Worm (Caenorhabditis elegans) whole organism, L2 larva: ENCODE data around the gene T26A8.4.

ENCODE experiments used
- R02D3.7 ChIP-seq: fragments of 150-350 bp; optimal IDR thresholded peaks from 2 replicates; lab custom pipeline; 2014; ENCODE audit warnings: missing biosample characterization, missing genetic modification characterization
- alr-1 ChIP-seq: fragments of 150-350 bp; optimal IDR thresholded peaks from 2 replicates; lab custom pipeline; 2014; ENCODE audit warnings: missing biosample characterization, missing genetic modification characterization
- aly-2 ChIP-seq: fragments of 150-350 bp; optimal IDR thresholded peaks from 2 replicates; lab custom pipeline; 2014; ENCODE audit warnings: missing biosample characterization, missing genetic modification characterization
- ama-1 ChIP-seq: fragments of 150-350 bp; optimal IDR thresholded peaks from 2 replicates; lab custom pipeline; 2018; ENCODE audit warnings: inconsistent platforms
- blmp-1 ChIP-seq: sonication (generic microtip); optimal IDR thresholded peaks from 2 replicates; lab custom pipeline; 2017; ENCODE audit warnings: missing genetic modification characterization, mild to moderate bottlenecking, missing compliant biosample characterization, antibody characterized with exemption, moderate library complexity; ENCODE audit not compliant: insufficient read depth
- ceh-16 ChIP-seq: fragments of 150-350 bp; optimal IDR thresholded peaks from 2 replicates; lab custom pipeline; 2014; ENCODE audit warnings: missing biosample characterization, missing genetic modification characterization
- crh-2 ChIP-seq: sonication (generic microtip); optimal IDR thresholded peaks from 2 replicates; lab custom pipeline; 2017; ENCODE audit warnings: missing biosample characterization, missing genetic modification characterization
- egl-27 ChIP-seq: sonication (generic microtip); optimal IDR thresholded peaks from 3 replicates; lab custom pipeline; 2017; ENCODE audit warnings: missing biosample characterization, missing genetic modification reagents, missing genetic modification characterization
- elt-1 ChIP-seq: fragments of 150-350 bp; optimal IDR thresholded peaks from 2 replicates; lab custom pipeline; 2014; ENCODE audit warnings: missing biosample characterization, missing genetic modification characterization
- elt-3 ChIP-seq: sonication (generic microtip); optimal IDR thresholded peaks from 2 replicates; lab custom pipeline; 2017; ENCODE audit warnings: missing biosample characterization, missing genetic modification characterization
- fos-1 ChIP-seq: fragments of 150-350 bp; optimal IDR thresholded peaks from 2 replicates; lab custom pipeline; 2014; ENCODE audit warnings: missing biosample characterization, missing genetic modification characterization
- gmeb-1 ChIP-seq: fragments of 150-350 bp; optimal IDR thresholded peaks from 2 replicates; lab custom pipeline; 2014; ENCODE audit warnings: missing biosample characterization, missing genetic modification characterization
- lin-11 ChIP-seq: fragments of 150-350 bp; sonication (generic microtip); optimal IDR thresholded peaks from 2 replicates; lab custom pipeline; 2014; ENCODE audit warnings: missing biosample characterization, missing genetic modification characterization, inconsistent platforms, mixed read lengths
- lin-39 ChIP-seq: fragments of 150-350 bp; optimal IDR thresholded peaks from 2 replicates; lab custom pipeline; 2014; ENCODE audit warnings: missing biosample characterization, missing genetic modification reagents, missing genetic modification characterization
- mab-5 ChIP-seq: fragments of 150-350 bp; optimal IDR thresholded peaks from 2 replicates; lab custom pipeline; 2014; ENCODE audit warnings: missing biosample characterization, missing genetic modification characterization
- mdl-1 ChIP-seq, 2 experiments: fragments of 150-350 bp in 1 of 2; sonication (generic microtip) in 1 of 2; optimal IDR thresholded peaks; 2 replicates each; lab custom pipeline; 2017; ENCODE audit warnings: missing biosample characterization in 2 of 2, missing genetic modification characterization in 2 of 2
- nhr-10 ChIP-seq: sonication (generic microtip); optimal IDR thresholded peaks from 2 replicates; lab custom pipeline; 2017; ENCODE audit warnings: missing biosample characterization, missing genetic modification characterization
- nhr-11 ChIP-seq: fragments of 150-350 bp; optimal IDR thresholded peaks from 2 replicates; lab custom pipeline; 2014; ENCODE audit warnings: missing biosample characterization, missing genetic modification characterization
- nhr-129 ChIP-seq: fragments of 150-350 bp; optimal IDR thresholded peaks from 2 replicates; lab custom pipeline; 2014; ENCODE audit warnings: missing biosample characterization, missing genetic modification characterization
- nhr-21 ChIP-seq: fragments of 150-350 bp; optimal IDR thresholded peaks from 2 replicates; lab custom pipeline; 2014; ENCODE audit warnings: missing biosample characterization, missing genetic modification characterization
- nhr-23 ChIP-seq: fragments of 150-350 bp; optimal IDR thresholded peaks from 2 replicates; lab custom pipeline; 2014; ENCODE audit warnings: missing biosample characterization, missing genetic modification reagents, missing genetic modification characterization
- nhr-237 ChIP-seq: fragments of 150-350 bp; optimal IDR thresholded peaks from 2 replicates; lab custom pipeline; 2014; ENCODE audit warnings: missing biosample characterization, missing genetic modification characterization
- nhr-25 ChIP-seq: fragments of 150-350 bp; sonication (generic microtip); optimal IDR thresholded peaks from 3 replicates; lab custom pipeline; 2014; ENCODE audit warnings: missing biosample characterization, missing genetic modification characterization
- nhr-6 ChIP-seq: fragments of 150-350 bp; optimal IDR thresholded peaks from 2 replicates; lab custom pipeline; 2014; ENCODE audit warnings: missing biosample characterization, missing genetic modification characterization
- nhr-77 ChIP-seq: fragments of 150-350 bp; optimal IDR thresholded peaks from 2 replicates; lab custom pipeline; 2014; ENCODE audit warnings: missing biosample characterization, missing genetic modification characterization
- sem-4 ChIP-seq: fragments of 150-350 bp; optimal IDR thresholded peaks from 2 replicates; lab custom pipeline; 2014; ENCODE audit warnings: missing biosample characterization, missing genetic modification reagents, missing genetic modification characterization
- skn-1 ChIP-seq: sonication (generic microtip); optimal IDR thresholded peaks from 2 replicates; lab custom pipeline; 2017; ENCODE audit warnings: missing biosample characterization, missing genetic modification characterization
- sma-3 ChIP-seq: sonication (generic microtip); optimal IDR thresholded peaks from 2 replicates; lab custom pipeline; 2016; ENCODE audit warnings: missing genetic modification reagents, missing genetic modification characterization, missing compliant biosample characterization
- sma-9 ChIP-seq, 2 experiments: fragments of 150-350 bp in 1 of 2; sonication (generic microtip) in 1 of 2; optimal IDR thresholded peaks; 2 replicates each; lab custom pipeline; 2014 to 2016; ENCODE audit warnings: missing genetic modification characterization in 2 of 2, mild to moderate bottlenecking in 1 of 2, missing biosample characterization in 1 of 2, missing compliant biosample characterization in 1 of 2, missing genetic modification reagents in 1 of 2, moderate library complexity in 1 of 2
- unc-39 ChIP-seq: fragments of 150-350 bp; optimal IDR thresholded peaks from 2 replicates; lab custom pipeline; 2014; ENCODE audit warnings: missing biosample characterization, missing genetic modification characterization
- ztf-1 ChIP-seq: fragments of 200-800 bp; sonication (Bioruptor generic); conservative IDR thresholded peaks from 2 replicates; pipeline ENCODE4 v1.3.6; 2022; ENCODE audit warnings: missing genetic modification characterization, missing compliant biosample characterization
- ztf-4 ChIP-seq: fragments of 150-350 bp; optimal IDR thresholded peaks from 2 replicates; lab custom pipeline; 2014; ENCODE audit warnings: missing biosample characterization, missing genetic modification characterization

Gene T26A8.4

ce11 chrIV:8475030-8475679, 42.5 kb upstream of the T26A8.4 start:
- TF ChIP-seq sem-4 (tag; lab: Kevin White, UChicago) (no peak), sma-9 (GFP tag; optimal IDR thresholded peaks at IDR 0.05; lab: Kevin White, UChicago) (peak; percentile 48), sma-9 (tag; optimal IDR thresholded peaks at IDR 0.05; lab: Kevin White, UChicago) (no peak), sma-3 (GFP tag; lab: Kevin White, UChicago) (peak; percentile 27), fos-1 (tag; lab: Kevin White, UChicago) (peak; percentile 84), crh-2 (tag; lab: Kevin White, UChicago) (peak; percentile 12), elt-1 (tag; lab: Kevin White, UChicago) (no peak), ztf-1 (no peak), unc-39 (no peak)

ce11 chrIV:8473756-8474155, 41.1 kb upstream of the T26A8.4 start, which contains the start of gene C28C12.11:
C28C12.11 (plus strand) TSS chrIV:8474056.
- TF ChIP-seq nhr-10 (tag; lab: Kevin White, UChicago): no peak
- TF ChIP-seq, all 48 proteins: peak for 0

ce11 chrIV:8472493-8472892, 39.8 kb upstream of the T26A8.4 start, which contains the start of gene oat-1:
oat-1 (minus strand) TSS chrIV:8472593.
- TF ChIP-seq nhr-77: no peak
- TF ChIP-seq elt-3 (tag; lab: Kevin White, UChicago): no peak
- no peak for TF ChIP-seq nhr-25 (tag; lab: Kevin White, UChicago)
- TF ChIP-seq gmeb-1 (tag; lab: Kevin White, UChicago): no peak
- no peak for TF ChIP-seq ztf-4 (tag; lab: Kevin White, UChicago)
- TF ChIP-seq fos-1 (tag; lab: Kevin White, UChicago): no peak
- TF ChIP-seq ceh-16 (tag; lab: Kevin White, UChicago): no peak
- no peak for TF ChIP-seq sem-4 (tag; lab: Kevin White, UChicago)
- TF ChIP-seq nhr-10 (tag; lab: Kevin White, UChicago): no peak
- no peak for TF ChIP-seq nhr-237
- no peak for TF ChIP-seq lin-39 (tag; lab: Kevin White, UChicago)
- no peak for TF ChIP-seq nhr-23 (tag; lab: Kevin White, UChicago)
- TF ChIP-seq, all 48 proteins: peak for 0

ce11 chrIV:8464187-8464586, 31.5 kb upstream of the T26A8.4 start:
- no peak for TF ChIP-seq lin-39 (tag; lab: Kevin White, UChicago)
- peak; percentile 20 for TF ChIP-seq crh-2 (tag; lab: Kevin White, UChicago)
- peak; percentile 28 for TF ChIP-seq sma-9 (GFP tag; optimal IDR thresholded peaks at IDR 0.05; lab: Kevin White, UChicago)
- no peak for TF ChIP-seq sma-9 (tag; optimal IDR thresholded peaks at IDR 0.05; lab: Kevin White, UChicago)
- TF ChIP-seq nhr-77: no peak
- no peak for TF ChIP-seq ztf-4 (tag; lab: Kevin White, UChicago)
- TF ChIP-seq egl-27 (tag; lab: Kevin White, UChicago): no peak
- peak; percentile 39 for TF ChIP-seq blmp-1
- TF ChIP-seq nhr-11: no peak
- no peak for TF ChIP-seq aly-2 (tag; lab: Kevin White, UChicago)
- TF ChIP-seq nhr-129 (tag; lab: Kevin White, UChicago): no peak
- peak; percentile 62 for TF ChIP-seq nhr-25 (tag; lab: Kevin White, UChicago)
- no peak for TF ChIP-seq ceh-16 (tag; lab: Kevin White, UChicago)
- no peak for TF ChIP-seq mab-5 (tag; lab: Kevin White, UChicago)
- no peak for TF ChIP-seq nhr-6
- TF ChIP-seq alr-1 (tag; lab: Kevin White, UChicago): no peak
- TF ChIP-seq ama-1: no peak
- peak in 1 of 2 experiments; percentile 6 for TF ChIP-seq mdl-1 (tag; optimal IDR thresholded peaks at IDR 0.05; lab: Kevin White, UChicago)
- TF ChIP-seq skn-1: no peak

- no peak for TF ChIP-seq crh-2 (tag; lab: Kevin White, UChicago)
- TF ChIP-seq R02D3.7 (tag; lab: Kevin White, UChicago): no peak
- TF ChIP-seq fos-1 (tag; lab: Kevin White, UChicago): no peak
- TF ChIP-seq mdl-1 (tag; optimal IDR thresholded peaks at IDR 0.05; lab: Kevin White, UChicago): no peak
- no peak for TF ChIP-seq nhr-21 (tag; lab: Kevin White, UChicago)
- TF ChIP-seq nhr-23 (tag; lab: Kevin White, UChicago): no peak
- TF ChIP-seq mab-5 (tag; lab: Kevin White, UChicago): no peak
- no peak for TF ChIP-seq lin-11 (tag; lab: Kevin White, UChicago)
Measured at ce11 chrIV:8463716-8464115, 31.0 kb upstream of the T26A8.4 start, which contains the start of gene str-176. str-176 (minus strand) TSS chrIV:8463816.
